Worm (Caenorhabditis elegans) whole organism, mixed stage, embryonic: ENCODE data around the gene ZK1307.4.

Experiments used
- M03D4.4 ChIP-seq: sonication (generic microtip); optimal IDR thresholded peaks from 2 replicates; lab custom pipeline; 2017; ENCODE audit warnings: mild to moderate bottlenecking, missing genetic modification characterization, missing compliant biosample characterization
- bed-3 ChIP-seq: fragments of 200-800 bp; sonication (Bioruptor generic); optimal IDR thresholded peaks from 3 replicates; lab custom pipeline; 2018; ENCODE audit warnings: mild to moderate bottlenecking, missing genetic modification characterization, moderate library complexity, missing compliant biosample characterization
- blmp-1 ChIP-seq: fragments of 150-350 bp; optimal IDR thresholded peaks from 2 replicates; lab custom pipeline; 2014; ENCODE audit warnings: missing biosample characterization, missing genetic modification characterization
- ceh-39 ChIP-seq: fragments of 150-350 bp; optimal IDR thresholded peaks from 2 replicates; lab custom pipeline; 2014; ENCODE audit warnings: missing biosample characterization, missing genetic modification characterization
- ceh-43 ChIP-seq: fragments of 200-800 bp; sonication (Bioruptor generic); optimal IDR thresholded peaks from 2 replicates; lab custom pipeline; 2018; ENCODE audit warnings: mild to moderate bottlenecking, missing genetic modification characterization, moderate library complexity, missing compliant biosample characterization
- ceh-83 ChIP-seq: fragments of 200-800 bp; sonication (Bioruptor generic); optimal IDR thresholded peaks from 2 replicates; lab custom pipeline; 2018; ENCODE audit warnings: mild to moderate bottlenecking, missing genetic modification characterization, missing compliant biosample characterization
- ces-1 ChIP-seq: fragments of 150-350 bp; optimal IDR thresholded peaks from 2 replicates; lab custom pipeline; 2014; ENCODE audit warnings: missing biosample characterization, missing genetic modification reagents, missing genetic modification characterization
- cnd-1 ChIP-seq: fragments of 200-800 bp; sonication (Bioruptor generic); optimal IDR thresholded peaks from 2 replicates; lab custom pipeline; 2018; ENCODE audit warnings: mild to moderate bottlenecking, missing genetic modification characterization, missing compliant biosample characterization
- drap-1 ChIP-seq: fragments of 200-800 bp; sonication (Bioruptor generic); optimal IDR thresholded peaks from 3 replicates; lab custom pipeline; 2018; ENCODE audit warnings: mild to moderate bottlenecking, missing genetic modification characterization, missing compliant biosample characterization
- elt-1 ChIP-seq: sonication (generic microtip); optimal IDR thresholded peaks from 2 replicates; lab custom pipeline; 2017; ENCODE audit warnings: missing genetic modification characterization, mild to moderate bottlenecking, missing compliant biosample characterization, antibody characterized with exemption, moderate library complexity, borderline replicate concordance; ENCODE audit not compliant: insufficient read depth
- elt-3 ChIP-seq: fragments of 150-350 bp; optimal IDR thresholded peaks from 2 replicates; lab custom pipeline; 2014; ENCODE audit warnings: missing biosample characterization, missing genetic modification characterization
- ham-2 ChIP-seq: fragments of 200-800 bp; sonication (Bioruptor generic); optimal IDR thresholded peaks from 2 replicates; lab custom pipeline; 2018; ENCODE audit warnings: mild to moderate bottlenecking, missing genetic modification characterization, missing compliant biosample characterization
- hlh-1 ChIP-seq: fragments of 150-350 bp; optimal IDR thresholded peaks from 2 replicates; lab custom pipeline; 2014; ENCODE audit warnings: missing biosample characterization, missing genetic modification reagents, missing genetic modification characterization
- lin-13 ChIP-seq: fragments of 150-350 bp; optimal IDR thresholded peaks from 2 replicates; lab custom pipeline; 2014; ENCODE audit warnings: missing biosample characterization, missing genetic modification characterization
- lin-32 ChIP-seq: fragments of 200-800 bp; sonication (Bioruptor generic); optimal IDR thresholded peaks from 2 replicates; lab custom pipeline; 2018; ENCODE audit warnings: mild to moderate bottlenecking, missing genetic modification characterization, missing compliant biosample characterization
- lsy-2 ChIP-seq: fragments of 150-350 bp; optimal IDR thresholded peaks from 2 replicates; lab custom pipeline; 2014; ENCODE audit warnings: missing biosample characterization, missing genetic modification characterization
- mab-5 ChIP-seq: fragments of 150-350 bp; optimal IDR thresholded peaks from 2 replicates; lab custom pipeline; 2014; ENCODE audit warnings: missing biosample characterization, missing genetic modification characterization
- mep-1 ChIP-seq: fragments of 150-350 bp; optimal IDR thresholded peaks from 2 replicates; lab custom pipeline; 2017; ENCODE audit warnings: missing biosample characterization, missing genetic modification reagents, missing genetic modification characterization, inconsistent platforms
- mls-2 ChIP-seq: sonication (generic microtip); optimal IDR thresholded peaks from 2 replicates; lab custom pipeline; 2016; ENCODE audit warnings: mild to moderate bottlenecking, missing genetic modification characterization, moderate library complexity, missing compliant biosample characterization
- nhr-12 ChIP-seq: fragments of 150-350 bp; optimal IDR thresholded peaks from 2 replicates; lab custom pipeline; 2014; ENCODE audit warnings: missing biosample characterization, missing genetic modification characterization
- nhr-2 ChIP-seq: fragments of 150-350 bp; optimal IDR thresholded peaks from 2 replicates; lab custom pipeline; 2014; ENCODE audit warnings: missing biosample characterization, missing genetic modification characterization
- nhr-237 ChIP-seq: fragments of 150-350 bp; optimal IDR thresholded peaks from 2 replicates; lab custom pipeline; 2014; ENCODE audit warnings: missing biosample characterization, missing genetic modification characterization
- nhr-28 ChIP-seq: fragments of 150-350 bp; optimal IDR thresholded peaks from 2 replicates; lab custom pipeline; 2014; ENCODE audit warnings: missing biosample characterization, missing genetic modification characterization
- nhr-76 ChIP-seq: sonication (generic microtip); optimal IDR thresholded peaks from 2 replicates; lab custom pipeline; 2017; ENCODE audit warnings: missing biosample characterization, missing genetic modification characterization
- pha-4 ChIP-seq: fragments of 150-350 bp; optimal IDR thresholded peaks from 2 replicates; lab custom pipeline; 2018; ENCODE audit warnings: missing biosample characterization, missing genetic modification reagents, missing genetic modification characterization
- sem-2 ChIP-seq: fragments of 200-800 bp; sonication (Bioruptor generic); optimal IDR thresholded peaks from 2 replicates; lab custom pipeline; 2018; ENCODE audit warnings: mild to moderate bottlenecking, missing genetic modification characterization, missing compliant biosample characterization
- snpc-4 ChIP-seq: fragments of 150-350 bp; optimal IDR thresholded peaks from 2 replicates; lab custom pipeline; 2014; ENCODE audit warnings: missing biosample characterization, missing genetic modification characterization
- sptf-1 ChIP-seq: sonication (generic microtip); optimal IDR thresholded peaks from 2 replicates; lab custom pipeline; 2017; ENCODE audit warnings: mild to moderate bottlenecking, missing genetic modification characterization, moderate library complexity, missing compliant biosample characterization
- tbx-8 ChIP-seq: fragments of 200-800 bp; sonication (Bioruptor generic); optimal IDR thresholded peaks from 2 replicates; lab custom pipeline; 2018; ENCODE audit warnings: mild to moderate bottlenecking, missing genetic modification characterization, moderate library complexity, missing compliant biosample characterization
- unc-120 ChIP-seq: sonication (generic microtip); optimal IDR thresholded peaks from 2 replicates; lab custom pipeline; 2017; ENCODE audit warnings: missing genetic modification characterization, missing compliant biosample characterization; ENCODE audit not compliant: poor library complexity, severe bottlenecking
- unc-39 ChIP-seq: fragments of 150-350 bp; optimal IDR thresholded peaks from 2 replicates; lab custom pipeline; 2014; ENCODE audit warnings: missing biosample characterization, missing genetic modification characterization
- unc-62 ChIP-seq: fragments of 150-350 bp; optimal IDR thresholded peaks from 2 replicates; lab custom pipeline; 2014; ENCODE audit warnings: missing biosample characterization, missing genetic modification reagents, missing genetic modification characterization
- zip-8 ChIP-seq: fragments of 150-350 bp; optimal IDR thresholded peaks from 2 replicates; lab custom pipeline; 2014; ENCODE audit warnings: missing biosample characterization, missing genetic modification characterization
- ztf-11 ChIP-seq: fragments of 150-350 bp; optimal IDR thresholded peaks from 2 replicates; lab custom pipeline; 2014; ENCODE audit warnings: missing biosample characterization, missing genetic modification characterization

Gene ZK1307.4

ce11 chrII:9604685-9605084 is 46.9 kb downstream of the ZK1307.4 start:
- no peak for TF ChIP-seq blmp-1 (tag; lab: Kevin White, UChicago)
- no peak for TF ChIP-seq mab-5 (tag; lab: Kevin White, UChicago)
- no peak for TF ChIP-seq ztf-11 (tag; lab: Kevin White, UChicago)
- no peak for TF ChIP-seq cnd-1 (tag; lab: Kevin White, UChicago)
- TF ChIP-seq nhr-12: no peak
- no peak for TF ChIP-seq sptf-1
- TF ChIP-seq mep-1 (tag; lab: Kevin White, UChicago): no peak
- TF ChIP-seq unc-120 (tag; lab: Kevin White, UChicago): no peak
- no peak for TF ChIP-seq bed-3 (GFP tag; lab: Kevin White, UChicago)
- TF ChIP-seq pha-4 (tag; lab: Kevin White, UChicago): no peak
- no peak for TF ChIP-seq ceh-83 (GFP tag; lab: Kevin White, UChicago)
- TF ChIP-seq sem-2: no peak
- no peak for TF ChIP-seq elt-1 (tag; lab: Kevin White, UChicago)
- no peak for TF ChIP-seq ceh-39 (tag; lab: Kevin White, UChicago)
- no peak for TF ChIP-seq nhr-237 (tag; lab: Kevin White, UChicago)
- TF ChIP-seq snpc-4: no peak

ce11 chrII:9604063-9604462 is 47.5 kb downstream of the ZK1307.4 start:
- TF ChIP-seq drap-1 (GFP tag; lab: Kevin White, UChicago) (no peak), cnd-1 (tag; lab: Kevin White, UChicago) (no peak), mab-5 (tag; lab: Kevin White, UChicago) (no peak), lin-13 (tag; lab: Kevin White, UChicago) (no peak), bed-3 (GFP tag; lab: Kevin White, UChicago) (no peak), ham-2 (GFP tag; lab: Kevin White, UChicago) (no peak), elt-3 (tag; lab: Kevin White, UChicago) (no peak), mls-2 (tag; lab: Kevin White, UChicago) (no peak), zip-8 (tag; lab: Kevin White, UChicago) (no peak), unc-62 (GFP tag; lab: Kevin White, UChicago) (no peak), nhr-2 (no peak), nhr-12 (no peak), M03D4.4 (no peak), elt-1 (tag; lab: Kevin White, UChicago) (no peak), snpc-4 (no peak)

- TF ChIP-seq ceh-43: no peak
- no peak for TF ChIP-seq ham-2 (GFP tag; lab: Kevin White, UChicago)
- peak; percentile 80 for TF ChIP-seq nhr-237 (tag; lab: Kevin White, UChicago)
- peak; percentile 65 for TF ChIP-seq hlh-1 (tag; lab: Kevin White, UChicago)
- no peak for TF ChIP-seq nhr-2
- TF ChIP-seq pha-4 (tag; lab: Kevin White, UChicago): peak; percentile 68
- no peak for TF ChIP-seq sem-2
- TF ChIP-seq elt-3 (tag; lab: Kevin White, UChicago): no peak
- TF ChIP-seq lsy-2 (tag; lab: Kevin White, UChicago): peak; percentile 34
- TF ChIP-seq ceh-39 (tag; lab: Kevin White, UChicago): no peak
- no peak for TF ChIP-seq ztf-11 (tag; lab: Kevin White, UChicago)
- no peak for TF ChIP-seq ceh-83 (GFP tag; lab: Kevin White, UChicago)
- no peak for TF ChIP-seq bed-3 (GFP tag; lab: Kevin White, UChicago)
- peak; percentile 75 for TF ChIP-seq unc-120 (tag; lab: Kevin White, UChicago)
- no peak for TF ChIP-seq ces-1 (GFP tag; lab: Kevin White, UChicago)
- TF ChIP-seq nhr-12: no peak
- no peak for TF ChIP-seq lin-32 (GFP tag; lab: Kevin White, UChicago)
- TF ChIP-seq lin-13 (tag; lab: Kevin White, UChicago): no peak
- no peak for TF ChIP-seq snpc-4
- peak; percentile 32 for TF ChIP-seq mep-1 (tag; lab: Kevin White, UChicago)
- no peak for TF ChIP-seq nhr-76 (tag; lab: Kevin White, UChicago)
- TF ChIP-seq cnd-1 (tag; lab: Kevin White, UChicago): no peak
- no peak for TF ChIP-seq drap-1 (GFP tag; lab: Kevin White, UChicago)
- TF ChIP-seq unc-39 (tag; lab: Kevin White, UChicago): no peak
- peak; percentile 28 for TF ChIP-seq nhr-28
- TF ChIP-seq M03D4.4: no peak
- TF ChIP-seq unc-62 (GFP tag; lab: Kevin White, UChicago): peak; percentile 80
- TF ChIP-seq mab-5 (tag; lab: Kevin White, UChicago): peak; percentile 3
- no peak for TF ChIP-seq tbx-8 (GFP tag; lab: Kevin White, UChicago)
These were observed 48.2 kb downstream of the ZK1307.4 start for ce11 chrII:9603419-9603818.
